Fruit fly (Drosophila melanogaster) whole organism, embryonic: ENCODE measurements around the gene PH4alphaSG2.
A peak's percentile ranks its signal among the peaks of the same experiment; 100 is the strongest.

Experiments used
- Ada2b ChIP-seq: fragments of 200-800 bp; sonication (Bioruptor generic); IDR thresholded peaks from 2 replicates; pipeline ENCODE4 v1.3.6; 2022; ENCODE audit warnings: missing biosample characterization, missing genetic modification characterization
- Aef1 ChIP-seq: fragments of 200-800 bp; sonication (Bioruptor generic); IDR thresholded peaks from 3 replicates; pipeline ENCODE4 v1.3.6; 2022; ENCODE audit warnings: missing biosample characterization, missing genetic modification characterization
- Bgb ChIP-seq: fragments of 200-800 bp; sonication (Bioruptor generic); IDR thresholded peaks from 2 replicates; pipeline ENCODE4 v1.3.6; 2022; ENCODE audit warnings: missing biosample characterization, missing genetic modification characterization; ENCODE audit not compliant: partially characterized antibody
- CG11504 ChIP-seq: fragments of 200-800 bp; sonication (Bioruptor generic); optimal IDR thresholded peaks from 3 replicates; lab custom pipeline; 2019; ENCODE audit warnings: missing biosample characterization, mild to moderate bottlenecking, missing genetic modification characterization, moderate library complexity
- CG13624 ChIP-seq: fragments of 200-800 bp; sonication (Bioruptor generic); optimal IDR thresholded peaks from 2 replicates; lab custom pipeline; 2016; ENCODE audit warnings: missing biosample characterization, missing genetic modification characterization
- CG13894 ChIP-seq: fragments of 200-800 bp; sonication (Bioruptor generic); optimal IDR thresholded peaks from 3 replicates; lab custom pipeline; 2018; ENCODE audit warnings: missing biosample characterization, mild to moderate bottlenecking, missing genetic modification characterization, moderate library complexity
- CG34376 ChIP-seq: fragments of 200-800 bp; sonication (Bioruptor generic); optimal IDR thresholded peaks from 2 replicates; lab custom pipeline; 2018; ENCODE audit warnings: missing biosample characterization, mild to moderate bottlenecking, missing genetic modification characterization
- CG6791 ChIP-seq: fragments of 200-800 bp; sonication (Bioruptor generic); IDR thresholded peaks from 3 replicates; pipeline ENCODE4 v1.3.6; 2022; ENCODE audit warnings: missing biosample characterization, missing genetic modification characterization; ENCODE audit not compliant: partially characterized antibody
- CG7556 ChIP-seq: fragments of 200-800 bp; sonication (Bioruptor generic); optimal IDR thresholded peaks from 2 replicates; lab custom pipeline; 2017; ENCODE audit warnings: missing biosample characterization, mild to moderate bottlenecking, missing genetic modification characterization
- CG9817 ChIP-seq: fragments of 200-800 bp; sonication (Bioruptor generic); optimal IDR thresholded peaks from 2 replicates; lab custom pipeline; 2018; ENCODE audit warnings: missing biosample characterization, mild to moderate bottlenecking, missing genetic modification characterization, moderate library complexity
- CHES-1-like ChIP-seq: fragments of 200-800 bp; sonication (Bioruptor generic); optimal IDR thresholded peaks from 2 replicates; lab custom pipeline; 2016; ENCODE audit warnings: missing biosample characterization, missing genetic modification characterization
- Dp ChIP-seq: fragments of 200-800 bp; sonication (Bioruptor generic); optimal IDR thresholded peaks from 2 replicates; lab custom pipeline; 2018; ENCODE audit warnings: missing biosample characterization, mild to moderate bottlenecking, missing genetic modification characterization, moderate library complexity
- Drgx ChIP-seq: fragments of 200-800 bp; sonication (Bioruptor generic); IDR thresholded peaks from 2 replicates; pipeline ENCODE4 v1.3.6; 2022; ENCODE audit warnings: missing biosample characterization, missing genetic modification characterization
- Ets65A ChIP-seq: fragments of 200-800 bp; sonication (Bioruptor generic); peaks from one replicate; lab custom pipeline; 2016; ENCODE audit warnings: missing biosample characterization, missing genetic modification characterization
- Fer1 ChIP-seq: fragments of 200-800 bp; sonication (Bioruptor generic); optimal IDR thresholded peaks from 2 replicates; lab custom pipeline; 2017; ENCODE audit warnings: missing biosample characterization, mild to moderate bottlenecking, missing genetic modification characterization
- Gsc ChIP-seq: fragments of 200-800 bp; sonication (Bioruptor generic); IDR thresholded peaks from 2 replicates; pipeline ENCODE4 v1.3.6; 2022; ENCODE audit warnings: missing biosample characterization, missing genetic modification characterization
- Hr39 ChIP-seq: fragments of >200 bp; optimal IDR thresholded peaks from 2 replicates; lab custom pipeline; 2017
- Hr78 ChIP-seq, 2 experiments: fragments of 200-800 bp in 1 of 2; fragments of >200 bp in 1 of 2; sonication (Bioruptor generic) in 1 of 2; optimal IDR thresholded peaks; 2 replicates each; lab custom pipeline; 2017 to 2019; ENCODE audit warnings: missing biosample characterization in 2 of 2, missing genetic modification characterization in 2 of 2, mild to moderate bottlenecking in 1 of 2, moderate library complexity in 1 of 2
- Med ChIP-seq: fragments of 200-800 bp; sonication (Bioruptor generic); peaks from one replicate; lab custom pipeline; 2016; ENCODE audit warnings: missing biosample characterization, missing genetic modification characterization, mild to moderate bottlenecking, inconsistent platforms, moderate library complexity
- NC2β ChIP-seq: fragments of 200-800 bp; sonication (Bioruptor generic); optimal IDR thresholded peaks from 2 replicates; lab custom pipeline; 2016; ENCODE audit warnings: missing biosample characterization, missing genetic modification characterization
- NK7.1 ChIP-seq: fragments of 200-800 bp; sonication (Bioruptor generic); optimal IDR thresholded peaks from 3 replicates; lab custom pipeline; 2016; ENCODE audit warnings: missing biosample characterization, missing genetic modification characterization
- Nf-YB ChIP-seq: fragments of 200-800 bp; sonication (Bioruptor generic); optimal IDR thresholded peaks from 3 replicates; lab custom pipeline; 2019; ENCODE audit warnings: missing biosample characterization, mild to moderate bottlenecking, missing genetic modification characterization, moderate library complexity
- Trl ChIP-seq, 3 experiments: fragments of >200 bp in 2 of 3; fragments of 200-800 bp in 1 of 3; sonication (Bioruptor generic) in 1 of 3; optimal IDR thresholded peaks; 2 replicates in 1 of 3; 3 replicates in 2 of 3; lab custom pipeline; 2016 to 2017; ENCODE audit warnings: missing biosample characterization in 1 of 3, missing genetic modification characterization in 1 of 3
- az2 ChIP-seq: fragments of 200-800 bp; sonication (Bioruptor generic); optimal IDR thresholded peaks from 3 replicates; lab custom pipeline; 2016; ENCODE audit warnings: missing biosample characterization, missing genetic modification characterization
- bsh ChIP-seq, 2 experiments: fragments of 200-800 bp; sonication (Bioruptor generic); optimal IDR thresholded peaks; 2 replicates each; lab custom pipeline; 2017 to 2018; ENCODE audit warnings: mild to moderate bottlenecking in 2 of 2, missing biosample characterization in 2 of 2, missing genetic modification characterization in 2 of 2, moderate library complexity in 1 of 2
- chm ChIP-seq: fragments of 200-800 bp; sonication (Bioruptor generic); IDR thresholded peaks from 2 replicates; pipeline ENCODE4 v1.3.6; 2022; ENCODE audit warnings: missing biosample characterization, missing genetic modification characterization
- croc ChIP-seq: fragments of 200-800 bp; sonication (Bioruptor generic); conservative IDR thresholded peaks from 3 replicates; pipeline ENCODE4 v1.3.6; 2022; ENCODE audit warnings: missing biosample characterization, missing genetic modification characterization
- dimm ChIP-seq: fragments of 200-800 bp; sonication (Bioruptor generic); IDR thresholded peaks from 2 replicates; pipeline ENCODE4 v1.3.6; 2022; ENCODE audit warnings: missing biosample characterization, missing genetic modification characterization
- hb ChIP-seq: fragments of 200-800 bp; sonication (Bioruptor generic); IDR thresholded peaks from 3 replicates; pipeline ENCODE4 v1.3.6; 2022; ENCODE audit warnings: missing biosample characterization, missing genetic modification characterization; ENCODE audit not compliant: partially characterized antibody
- hbn ChIP-seq: fragments of 200-800 bp; sonication (Bioruptor generic); IDR thresholded peaks from 2 replicates; pipeline ENCODE4 v1.3.6; 2022; ENCODE audit warnings: missing biosample characterization, missing genetic modification characterization; ENCODE audit not compliant: partially characterized antibody
- kni ChIP-seq: fragments of 200-800 bp; sonication (Bioruptor generic); optimal IDR thresholded peaks from 3 replicates; lab custom pipeline; 2017; ENCODE audit warnings: mild to moderate bottlenecking, missing biosample characterization, missing genetic modification reagents, missing genetic modification characterization
- mirr ChIP-seq: fragments of 200-800 bp; sonication (Bioruptor generic); optimal IDR thresholded peaks from 3 replicates; lab custom pipeline; 2018; ENCODE audit warnings: missing biosample characterization, mild to moderate bottlenecking, missing genetic modification characterization
- pros ChIP-seq: fragments of 200-800 bp; sonication (Bioruptor generic); optimal IDR thresholded peaks from 3 replicates; lab custom pipeline; 2019; ENCODE audit warnings: missing biosample characterization, mild to moderate bottlenecking, missing genetic modification characterization, moderate library complexity
- pzg ChIP-seq: fragments of 200-800 bp; sonication (Bioruptor generic); optimal IDR thresholded peaks from 3 replicates; lab custom pipeline; 2018; ENCODE audit warnings: missing biosample characterization, mild to moderate bottlenecking, missing genetic modification characterization, moderate library complexity
- sisA ChIP-seq: fragments of 200-800 bp; sonication (Bioruptor generic); IDR thresholded peaks from 2 replicates; pipeline ENCODE4 v1.3.6; 2022; ENCODE audit warnings: missing biosample characterization, missing genetic modification characterization
- slou ChIP-seq: fragments of 200-800 bp; sonication (Bioruptor generic); optimal IDR thresholded peaks from 3 replicates; lab custom pipeline; 2016; ENCODE audit warnings: missing biosample characterization, missing genetic modification characterization
- sr ChIP-seq: fragments of 200-800 bp; sonication (Bioruptor generic); IDR thresholded peaks from 3 replicates; pipeline ENCODE4 v1.3.6; 2022; ENCODE audit warnings: missing biosample characterization, missing genetic modification characterization
- tna ChIP-seq: fragments of 200-800 bp; sonication (Bioruptor generic); IDR thresholded peaks from 2 replicates; pipeline ENCODE4 v1.3.6; 2022; ENCODE audit warnings: missing biosample characterization, missing genetic modification characterization; ENCODE audit not compliant: partially characterized antibody
- unpg ChIP-seq: fragments of 200-800 bp; sonication (Bioruptor generic); optimal IDR thresholded peaks from 3 replicates; lab custom pipeline; 2018; ENCODE audit warnings: missing biosample characterization, mild to moderate bottlenecking, missing genetic modification characterization, moderate library complexity
- wek ChIP-seq: fragments of 200-800 bp; sonication (Bioruptor generic); optimal IDR thresholded peaks from 3 replicates; lab custom pipeline; 2018; ENCODE audit warnings: missing biosample characterization, mild to moderate bottlenecking, missing genetic modification characterization, moderate library complexity

PH4alphaSG2 gene

dm6 chr3R:30512114-30512513 is 22.2 kb downstream of the PH4alphaSG2 start, which contains the start of gene PH4alphaNE2 (continued):
- no peak for TF ChIP-seq slou (GFP tag; lab: Kevin White, UChicago)
- TF ChIP-seq Fer1: no peak

dm6 chr3R:30514255-30514827 is 24.5 kb downstream of the PH4alphaSG2 start, which contains the start of the genes CG31524 and CG9698:
TSS of gene CG31524 (minus strand) at chr3R:30514355.
TSS of gene CG9698 (plus strand) at chr3R:30514777.
- TF ChIP-seq Bgb (GFP tag; lab: Robert Waterston, UW) (no peak), Hr78 (GFP tag; optimal IDR thresholded peaks at IDR 0.05; lab: Kevin White, UChicago) (peak in 1 of 2 experiments; percentile 44)

- TF ChIP-seq az2 (GFP tag; lab: Kevin White, UChicago) (no peak), Hr39 (lab: Kevin White, UChicago) (peak; percentile 78), chm (no peak), CG34376 (GFP tag; lab: Kevin White, UChicago) (no peak), sr (no peak), unpg (no peak), kni (no peak), Ets65A (GFP tag; lab: Kevin White, UChicago) (peak; percentile 90), Nf-YB (GFP tag; lab: Kevin White, UChicago) (no peak), dimm (GFP tag; lab: Robert Waterston, UW) (peak; percentile 21; the same call in 1 of the 2 replicates), Gsc (GFP tag; lab: Robert Waterston, UW) (0 out of 2 replicates have a peak, but pooled peaks have one; percentile 9), pzg (GFP tag; lab: Kevin White, UChicago) (no peak), bsh (GFP tag; optimal IDR thresholded peaks at IDR 0.05; lab: Kevin White, UChicago) (no peak)
Measured at dm6 chr3R:30518274-30518873, 28.5 kb downstream of the PH4alphaSG2 start.

DNA sequence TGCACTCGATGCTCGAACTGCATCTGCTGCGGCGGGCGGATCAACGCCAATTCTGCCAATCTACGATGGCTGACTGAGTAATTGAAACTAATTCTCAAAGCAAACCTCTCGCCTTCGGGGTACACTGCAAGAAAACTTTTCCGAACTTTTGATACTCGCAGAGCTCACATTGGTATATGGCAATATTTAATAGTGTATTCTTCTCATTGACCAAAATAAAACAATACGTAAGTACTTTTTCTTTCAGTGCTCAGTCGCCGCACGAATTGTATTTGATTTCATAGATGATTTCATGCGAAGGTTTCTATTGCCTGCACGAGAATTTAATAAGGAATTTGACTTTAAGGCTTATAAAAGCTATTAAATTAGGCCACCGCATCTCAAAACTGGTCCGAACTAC is 35.8 kb downstream of the PH4alphaSG2 start:
- TF ChIP-seq CG11504 (no peak), sisA (GFP tag; lab: Robert Waterston, UW) (0 out of 2 replicates have a peak, but pooled peaks have one; percentile 3), CG9817 (no peak), Aef1 (peak; percentile 12; the same call in 1 of the 3 replicates), Ets65A (GFP tag; lab: Kevin White, UChicago) (peak; percentile 56), Med (GFP tag; lab: Kevin White, UChicago) (peak; percentile 63), NK7.1 (GFP tag; lab: Kevin White, UChicago) (no peak), Ada2b (0 out of 2 replicates have a peak, but pooled peaks have one; percentile 21), Drgx (GFP tag; lab: Robert Waterston, UW) (peak; percentile 26; the same call in 1 of the 2 replicates)

DNA sequence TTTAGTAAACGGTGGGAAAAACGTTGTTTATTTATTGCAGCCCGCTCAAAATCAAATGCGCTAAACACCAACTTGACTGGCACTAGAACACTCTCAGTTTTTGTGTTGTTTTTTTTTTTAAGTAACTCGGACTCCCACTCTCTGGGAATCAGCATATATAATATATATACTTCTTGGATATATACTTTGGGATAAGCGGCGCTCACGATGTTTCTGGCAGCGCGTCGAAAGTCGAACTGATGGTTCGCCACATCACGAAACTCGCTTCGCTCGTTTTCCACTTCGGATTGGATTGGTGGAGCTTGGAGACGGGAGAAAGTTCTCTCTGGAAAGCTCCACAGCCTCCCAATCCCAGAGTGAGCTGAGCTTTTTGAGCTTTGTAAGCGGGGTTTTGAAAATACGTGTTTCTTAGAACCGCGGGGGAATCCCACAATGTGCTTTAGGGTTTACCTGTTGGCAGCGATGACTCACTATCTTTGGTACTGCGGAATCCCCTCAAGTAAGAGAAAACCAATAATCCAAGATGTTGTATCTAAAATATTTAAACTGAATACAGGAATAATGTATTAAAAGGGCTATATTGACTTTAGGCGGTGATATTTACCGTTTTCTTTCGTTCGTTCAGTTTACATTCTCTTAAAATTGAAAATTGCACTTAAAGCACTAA is 37.1 kb downstream of the PH4alphaSG2 start, which contains the start of gene jdp:
TSS of gene jdp (minus strand) at position 239 of the 667 bp plus-strand sequence.
- TF ChIP-seq CHES-1-like (GFP tag; lab: Kevin White, UChicago) (no peak), Bgb (GFP tag; lab: Robert Waterston, UW) (peak; percentile 45; the same call in 1 of the 2 replicates), tna (peak; percentile 31; the same call in 1 of the 2 replicates), hbn (no peak), CG6791 (0 out of 3 replicates have a peak, but pooled peaks have one; percentile 29), Trl (optimal IDR thresholded peaks at IDR 0.05; lab: Kevin White, UChicago) (peak; percentile 15 to 24), Trl (GFP tag; optimal IDR thresholded peaks at IDR 0.05; lab: Kevin White, UChicago) (no peak), CG13624 (no peak), hb (GFP tag; lab: Robert Waterston, UW) (no peak), NC2β (GFP tag; lab: Kevin White, UChicago) (no peak), CG7556 (GFP tag; lab: Kevin White, UChicago) (no peak), croc (GFP tag; lab: Robert Waterston, UW) (no peak), CG13894 (tag; lab: Kevin White, UChicago) (peak; percentile 90), wek (GFP tag; lab: Kevin White, UChicago) (no peak), Dp (GFP tag; lab: Kevin White, UChicago) (peak; percentile 11), slou (GFP tag; lab: Kevin White, UChicago) (no peak), mirr (GFP tag; lab: Kevin White, UChicago) (peak; percentile 2), pros (no peak)
